Fruit fly (Drosophila melanogaster) Kc167 (cell line): ENCODE results near the gene AsnRS.

Experiments used
- Myc ChIP-seq: fragments of >200 bp; optimal IDR thresholded peaks from 2 replicates; lab custom pipeline; 2017; ENCODE audit warnings: missing external identifiers
- h ChIP-seq: fragments of >200 bp; optimal IDR thresholded peaks from 3 replicates; lab custom pipeline; 2018; ENCODE audit warnings: missing external identifiers
- insv ChIP-seq: fragments of >200 bp; optimal IDR thresholded peaks from 3 replicates; lab custom pipeline; 2018; ENCODE audit warnings: missing external identifiers
- psq ChIP-seq: fragments of >200 bp; optimal IDR thresholded peaks from 2 replicates; lab custom pipeline; 2017; ENCODE audit warnings: missing external identifiers

DNA sequence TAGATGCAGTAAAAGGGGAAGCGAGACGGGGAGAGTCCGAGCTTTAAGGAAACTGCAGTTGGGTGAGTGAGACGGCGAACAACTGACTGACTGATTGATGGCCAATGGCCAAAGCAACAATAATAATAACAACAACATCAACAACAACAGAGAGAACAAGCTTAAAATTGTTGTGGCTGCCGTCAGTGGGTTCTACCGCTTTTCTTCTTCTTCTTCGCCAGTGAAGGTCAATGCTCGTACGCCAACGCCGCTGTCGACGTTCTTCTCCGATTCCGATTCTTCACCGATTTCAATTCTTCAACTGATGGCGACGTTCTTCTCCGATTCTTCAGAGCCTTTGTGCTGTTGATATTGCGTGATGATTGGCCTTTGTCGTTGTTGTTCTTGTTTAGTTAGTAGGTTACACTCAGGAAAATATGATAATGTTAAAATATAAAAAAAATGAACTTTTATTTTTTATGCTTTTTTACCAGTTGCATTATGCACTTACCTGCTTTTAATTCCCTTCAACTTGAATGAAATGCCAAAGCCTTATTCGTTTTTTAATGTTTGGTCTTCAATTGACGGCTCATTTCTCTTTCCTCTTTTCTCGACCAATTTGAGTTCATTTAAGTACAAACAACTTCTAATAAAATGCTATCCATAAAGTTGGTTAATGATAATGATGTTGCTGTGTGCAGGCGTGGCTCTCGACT, 10.6 kb upstream of the AsnRS start:
- TF ChIP-seq insv (lab: Kevin White, UChicago) (no peak), Myc (lab: Kevin White, UChicago) (no peak), h (no peak), psq (lab: Kevin White, UChicago) (no peak)
